Fruit fly (Drosophila melanogaster): Measurements from ENCODE around the gene CG6149.
A peak's percentile ranks its signal among the peaks of the same experiment; 100 is the strongest.

Gene CG6149

dm6 chr3L:11443474-11444080, 8.3 kb upstream of the CG6149 start:
- no peak for TF ChIP-seq salr (GFP tag; optimal IDR thresholded peaks at IDR 0.05)
- peak; percentile 61; the same call in 2 of the 3 replicates for TF ChIP-seq CG8119 (GFP tag; IDR thresholded peaks at IDR 0.05)
- TF ChIP-seq acj6 (GFP tag; optimal IDR thresholded peaks at IDR 0.05): peak; percentile 24
- TF ChIP-seq CG9139 (GFP tag; optimal IDR thresholded peaks at IDR 0.05): no peak
- TF ChIP-seq CG6854 (GFP tag; optimal IDR thresholded peaks at IDR 0.05): no peak
- no peak for TF ChIP-seq Hr38 (GFP tag; optimal IDR thresholded peaks at IDR 0.05)
- no peak for TF ChIP-seq eg (GFP tag; IDR thresholded peaks at IDR 0.05)
- peak; percentile 26 for TF ChIP-seq esn (GFP tag; optimal IDR thresholded peaks at IDR 0.05)
- TF ChIP-seq achi (GFP tag; optimal IDR thresholded peaks at IDR 0.05): peak; percentile 26
- TF ChIP-seq CG11762 (GFP tag; optimal IDR thresholded peaks at IDR 0.05; ENCODE audit: insufficient read depth): no peak
- TF ChIP-seq CG8632 (GFP tag; optimal IDR thresholded peaks at IDR 0.05): peak; percentile 5
- no peak for TF ChIP-seq CG6163 (GFP tag; IDR thresholded peaks at IDR 0.05)
- TF ChIP-seq CG4318 (GFP tag; optimal IDR thresholded peaks at IDR 0.05): peak; percentile 27
- TF ChIP-seq OdsH (GFP tag; optimal IDR thresholded peaks at IDR 0.05): peak; percentile 29
- TF ChIP-seq Lpt (GFP tag; optimal IDR thresholded peaks at IDR 0.05): no peak
- TF ChIP-seq svp (GFP tag): peak; percentile 16
- no peak for TF ChIP-seq Ets96B (tag; optimal IDR thresholded peaks at IDR 0.05)
- TF ChIP-seq fkh (GFP tag; optimal IDR thresholded peaks at IDR 0.05): no peak
- no peak for TF ChIP-seq pdm3 (GFP tag; optimal IDR thresholded peaks at IDR 0.05)
- TF ChIP-seq CG34406 (GFP tag; optimal IDR thresholded peaks at IDR 0.05): peak; percentile 11
- no peak for TF ChIP-seq CG15336 (GFP tag; IDR thresholded peaks at IDR 0.05)
- TF ChIP-seq Sox102F (GFP tag; optimal IDR thresholded peaks at IDR 0.05): no peak
- no peak for TF ChIP-seq Hr4 (GFP tag; optimal IDR thresholded peaks at IDR 0.05)
- no peak for TF ChIP-seq CG6276 (GFP tag; optimal IDR thresholded peaks at IDR 0.05)
- TF ChIP-seq CG11902 (GFP tag; optimal IDR thresholded peaks at IDR 0.05): no peak
- no peak for TF ChIP-seq CG3919 (GFP tag; optimal IDR thresholded peaks at IDR 0.05)
- no peak for TF ChIP-seq CG6808 (GFP tag; optimal IDR thresholded peaks at IDR 0.05)
- TF ChIP-seq CG10631 (GFP tag; optimal IDR thresholded peaks at IDR 0.05): peak; percentile 35
- TF ChIP-seq CG32006 (GFP tag; optimal IDR thresholded peaks at IDR 0.05): peak; percentile 58
- TF ChIP-seq CG16779 (tag; optimal IDR thresholded peaks at IDR 0.05): no peak
- TF ChIP-seq dsx (GFP tag; optimal IDR thresholded peaks at IDR 0.05; ENCODE audit: poor library complexity, severe bottlenecking): no peak
- peak; percentile 53 for TF ChIP-seq Eip78C (GFP tag)
- no peak for TF ChIP-seq net (GFP tag; optimal IDR thresholded peaks at IDR 0.05)
- TF ChIP-seq Eip93F (GFP tag; optimal IDR thresholded peaks at IDR 0.05): no peak

- peak; percentile 45 for TF ChIP-seq spab (GFP tag; optimal IDR thresholded peaks at IDR 0.05)
- no peak for TF ChIP-seq CG32006 (GFP tag; optimal IDR thresholded peaks at IDR 0.05)
- TF ChIP-seq CG6163 (GFP tag; IDR thresholded peaks at IDR 0.05): peak; percentile 81; the same call in 2 of the 3 replicates
- TF ChIP-seq Blimp-1 (GFP tag; optimal IDR thresholded peaks at IDR 0.05): no peak
- peak; percentile 81 for TF ChIP-seq eg (GFP tag; IDR thresholded peaks at IDR 0.05)
- no peak for TF ChIP-seq CG11762 (GFP tag; optimal IDR thresholded peaks at IDR 0.05; ENCODE audit: insufficient read depth)
- no peak for TF ChIP-seq svp (GFP tag)
- TF ChIP-seq net (GFP tag; optimal IDR thresholded peaks at IDR 0.05): no peak
- peak; percentile 38 for TF ChIP-seq CG6276 (GFP tag; optimal IDR thresholded peaks at IDR 0.05)
- TF ChIP-seq fd59A (GFP tag; optimal IDR thresholded peaks at IDR 0.05): no peak
- peak; percentile 6 for TF ChIP-seq CG16779 (tag; optimal IDR thresholded peaks at IDR 0.05)
- no peak for TF ChIP-seq achi (GFP tag; optimal IDR thresholded peaks at IDR 0.05)
- peak; percentile 14 for TF ChIP-seq CG3032 (tag; optimal IDR thresholded peaks at IDR 0.05)
- no peak for TF ChIP-seq CG10669 (GFP tag; optimal IDR thresholded peaks at IDR 0.05)
- no peak for TF ChIP-seq Hr38 (GFP tag; optimal IDR thresholded peaks at IDR 0.05)
- TF ChIP-seq CG6808 (GFP tag; optimal IDR thresholded peaks at IDR 0.05): peak; percentile 50
- TF ChIP-seq Gug (GFP tag; IDR thresholded peaks at IDR 0.05): 0 out of 2 replicates have a peak, but pooled peaks have one; percentile 11
- TF ChIP-seq pdm3 (GFP tag; optimal IDR thresholded peaks at IDR 0.05): no peak
- TF ChIP-seq esn (GFP tag; optimal IDR thresholded peaks at IDR 0.05): no peak
- TF ChIP-seq fkh (GFP tag; optimal IDR thresholded peaks at IDR 0.05): peak; percentile 35
- no peak for TF ChIP-seq Sox14 (GFP tag; optimal IDR thresholded peaks at IDR 0.05)
- TF ChIP-seq fd85E (GFP tag; optimal IDR thresholded peaks at IDR 0.05): no peak
- TF ChIP-seq CG10631 (GFP tag; optimal IDR thresholded peaks at IDR 0.05): no peak
- TF ChIP-seq CG8632 (GFP tag; optimal IDR thresholded peaks at IDR 0.05): no peak
- TF ChIP-seq topi (GFP tag; optimal IDR thresholded peaks at IDR 0.05): no peak
- TF ChIP-seq Hr4 (GFP tag; optimal IDR thresholded peaks at IDR 0.05): no peak
- TF ChIP-seq CG3919 (GFP tag; optimal IDR thresholded peaks at IDR 0.05): no peak
- TF ChIP-seq CG11294 (GFP tag; IDR thresholded peaks at IDR 0.05): no peak
- no peak for TF ChIP-seq salr (GFP tag; optimal IDR thresholded peaks at IDR 0.05)
- no peak for TF ChIP-seq Ets21C (GFP tag; optimal IDR thresholded peaks at IDR 0.05)
Observed at dm6 chr3L:11441889-11442782, 6.9 kb upstream of the CG6149 start.

Data from whole organism, prepupa.